Worm (Caenorhabditis elegans) whole organism, L4 larva: Measurements from ENCODE around the gene ipla-6.

Source experiments
- F44E2.7 ChIP-seq: fragments of 200-800 bp; sonication (Bioruptor generic); IDR thresholded peaks from 2 replicates; pipeline ENCODE4 v2.1.2; 2022; ENCODE audit warnings: missing genetic modification characterization, missing compliant biosample characterization
- nhr-42 ChIP-seq: fragments of 200-800 bp; sonication (Bioruptor generic); IDR thresholded peaks from 2 replicates; pipeline ENCODE4 v1.3.6; 2022; ENCODE audit warnings: missing genetic modification characterization, missing compliant biosample characterization
- unc-62 ChIP-seq, 3 experiments: fragments of 150-350 bp in 1 of 3; sonication (generic microtip); optimal IDR thresholded peaks in 2 of 3; peaks in 1 of 3; 1 replicate in 1 of 3; 2 replicates in 2 of 3; lab custom pipeline; 2014 to 2017; ENCODE audit warnings: missing biosample characterization in 3 of 3, missing genetic modification characterization in 3 of 3, missing genetic modification reagents in 3 of 3, missing genotype in 1 of 3

ce11 chrIV:6377335-6378069, 40.0 kb downstream of the ipla-6 start:
- TF ChIP-seq nhr-42 (GFP tag; lab: Robert Waterston, UW): no peak
- TF ChIP-seq F44E2.7: no peak
- TF ChIP-seq unc-62 (GFP tag; optimal IDR thresholded peaks at IDR 0.05 in 1 of 2; lab: Kevin White, UChicago): no peak
- TF ChIP-seq unc-62 (tag; optimal IDR thresholded peaks at IDR 0.05; lab: Kevin White, UChicago): no peak
